Worm (Caenorhabditis elegans) whole organism, L4/young adult: ENCODE measurements around the gene T07D3.4.

Source experiments
- W03F9.2 ChIP-seq: fragments of 150-350 bp; optimal IDR thresholded peaks from 2 replicates; lab custom pipeline; 2014; ENCODE audit warnings: missing biosample characterization, missing genetic modification characterization
- dao-5 ChIP-seq: sonication (generic microtip); optimal IDR thresholded peaks from 2 replicates; lab custom pipeline; 2016; ENCODE audit warnings: missing genotype, missing genetic modification characterization, moderate library complexity, missing compliant biosample characterization
- him-1 ChIP-seq: sonication (generic microtip); optimal IDR thresholded peaks from 2 replicates; lab custom pipeline; 2016; ENCODE audit warnings: missing genotype, missing genetic modification reagents, missing genetic modification characterization, missing compliant biosample characterization

- TF ChIP-seq him-1 (tag; lab: Kevin White, UChicago) (no peak), W03F9.2 (tag; lab: Kevin White, UChicago) (no peak), dao-5 (tag; lab: Kevin White, UChicago) (no peak)
Observed at ce11 chrII:913222-913722, 25.2 kb downstream of the T07D3.4 start, which contains the start of gene fbxc-33.
